Worm (Caenorhabditis elegans) whole organism, L1 larva: ENCODE measurements around the gene asp-5.
A peak's percentile ranks its signal among the peaks of the same experiment; 100 is the strongest.

Source experiments
- fkh-8 ChIP-seq: sonication (generic microtip); optimal IDR thresholded peaks from 2 replicates; lab custom pipeline; 2016; ENCODE audit warnings: mild to moderate bottlenecking, missing genetic modification characterization, missing compliant biosample characterization
- lin-15B ChIP-seq: fragments of 150-350 bp; sonication (generic microtip); optimal IDR thresholded peaks from 3 replicates; lab custom pipeline; 2014; ENCODE audit warnings: missing biosample characterization, missing genetic modification characterization
- nhr-12 ChIP-seq: sonication (generic microtip); optimal IDR thresholded peaks from 2 replicates; lab custom pipeline; 2017; ENCODE audit warnings: missing biosample characterization, missing genetic modification characterization
- nhr-28 ChIP-seq: fragments of 150-350 bp; optimal IDR thresholded peaks from 2 replicates; lab custom pipeline; 2014; ENCODE audit warnings: missing biosample characterization, missing genetic modification characterization
- nhr-90 ChIP-seq: sonication (generic microtip); optimal IDR thresholded peaks from 2 replicates; lab custom pipeline; 2016; ENCODE audit warnings: mild to moderate bottlenecking, missing genetic modification characterization, missing compliant biosample characterization; ENCODE audit not compliant: poor library complexity

DNA sequence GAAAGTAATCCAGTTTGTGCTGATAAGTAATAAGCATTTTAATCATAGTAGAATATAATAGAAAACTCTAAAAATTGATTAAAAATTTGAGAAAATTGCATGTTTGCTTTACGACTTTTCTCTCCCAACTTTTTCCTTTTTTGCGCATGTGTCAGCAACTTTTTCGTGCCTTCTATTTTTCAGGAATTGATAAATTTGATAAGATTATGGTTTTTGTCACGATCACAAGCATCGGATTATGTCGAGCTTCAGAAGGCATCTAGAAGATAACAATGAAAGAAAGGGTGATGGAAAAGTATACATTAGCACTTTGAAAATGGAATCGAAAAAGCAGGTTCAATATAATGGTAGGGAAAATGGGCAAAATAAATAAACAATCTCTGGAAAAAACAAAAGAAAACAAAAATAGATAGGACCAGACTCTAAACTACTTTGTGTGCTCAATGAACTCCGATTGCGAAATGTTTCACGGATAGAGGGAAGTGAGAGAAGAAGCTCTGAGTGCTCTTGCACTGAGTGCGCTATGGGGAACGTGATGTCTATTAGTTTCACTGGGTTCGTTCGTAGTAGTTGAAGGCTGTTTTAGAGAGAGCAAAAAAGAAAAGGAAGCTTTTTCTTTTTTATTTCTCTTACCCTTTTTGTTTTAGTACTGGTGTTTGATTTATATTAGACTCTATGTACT lies 16.1 kb downstream of the asp-5 start:
- TF ChIP-seq lin-15B (tag; lab: Kevin White, UChicago) (no peak), nhr-28 (tag; lab: Kevin White, UChicago) (no peak), fkh-8 (tag; lab: Kevin White, UChicago) (peak; percentile 5), nhr-90 (no peak), nhr-12 (tag; lab: Kevin White, UChicago) (no peak)
